Worm (Caenorhabditis elegans): Measurements from ENCODE around the gene C05G5.3.

C05G5.3 gene

ce11 chrX:14786821-14787556, 35.2 kb upstream of the C05G5.3 start:
- TF ChIP-seq tbx-2 (tag; optimal IDR thresholded peaks at IDR 0.05) (peak; percentile 34), nhr-90 (tag; optimal IDR thresholded peaks at IDR 0.05; ENCODE audit: poor library complexity) (peak; percentile 57), ama-1 (optimal IDR thresholded peaks at IDR 0.05) (no peak), lin-14 (GFP tag; optimal IDR thresholded peaks at IDR 0.05) (peak; percentile 71), unc-130 (tag; optimal IDR thresholded peaks at IDR 0.05) (no peak), aly-2 (tag; optimal IDR thresholded peaks at IDR 0.05) (no peak), unc-30 (tag; optimal IDR thresholded peaks at IDR 0.05) (no peak), efl-1 (optimal IDR thresholded peaks at IDR 0.05) (no peak), efl-1 (GFP tag; optimal IDR thresholded peaks at IDR 0.05 in 1 of 2) (peak in 1 of 2 experiments; percentile 92), grh-1 (GFP tag; IDR thresholded peaks at IDR 0.05) (peak; percentile 58; the same call in 1 of the 2 replicates), rnt-1 (tag; optimal IDR thresholded peaks at IDR 0.05) (no peak), isw-1 (GFP tag; IDR thresholded peaks at IDR 0.05) (no peak), mep-1 (tag; optimal IDR thresholded peaks at IDR 0.05) (peak; percentile 22), xbp-1 (tag; optimal IDR thresholded peaks at IDR 0.05) (no peak), nhr-19 (GFP tag; conservative IDR thresholded peaks at IDR 0.05) (peak; percentile 57), snpc-4 (tag; optimal IDR thresholded peaks at IDR 0.05) (peak; percentile 4), zag-1 (tag; optimal IDR thresholded peaks at IDR 0.05) (no peak), nhr-85 (tag) (peak; percentile 97), hlh-17 (GFP tag; optimal IDR thresholded peaks at IDR 0.05; ENCODE audit: borderline replicate concordance) (no peak), nhr-71 (tag; optimal IDR thresholded peaks at IDR 0.05) (peak; percentile 82), blmp-1 (tag; optimal IDR thresholded peaks at IDR 0.05) (peak; percentile 83), lir-3 (tag; optimal IDR thresholded peaks at IDR 0.05; ENCODE audit: poor library complexity) (no peak), ceh-88 (GFP tag; IDR thresholded peaks at IDR 0.05) (no peak), snu-23 (GFP tag; optimal IDR thresholded peaks at IDR 0.05) (peak; percentile 67), nhr-11 (tag; optimal IDR thresholded peaks at IDR 0.05) (no peak), elt-2 (tag; optimal IDR thresholded peaks at IDR 0.05) (peak; percentile 55), efl-3 (GFP tag; optimal IDR thresholded peaks at IDR 0.05) (no peak), elt-3 (tag; optimal IDR thresholded peaks at IDR 0.05) (peak in 3 of 6 experiments; percentile 24 to 72 (median 34)), lin-35 (GFP tag; optimal IDR thresholded peaks at IDR 0.05) (peak in 1 of 2 experiments; percentile 67), nhr-84 (tag; optimal IDR thresholded peaks at IDR 0.05) (no peak), nhr-47 (tag; optimal IDR thresholded peaks at IDR 0.05) (peak; percentile 34), mdl-1 (tag; optimal IDR thresholded peaks at IDR 0.05) (peak in 1 of 2 experiments; percentile 72), nhr-20 (tag; optimal IDR thresholded peaks at IDR 0.05) (peak; percentile 91), lsy-2 (tag; optimal IDR thresholded peaks at IDR 0.05) (peak in 1 of 2 experiments; percentile 8), jun-1 (tag; optimal IDR thresholded peaks at IDR 0.05) (no peak), lin-15B (tag; optimal IDR thresholded peaks at IDR 0.05) (no peak)

DNA sequence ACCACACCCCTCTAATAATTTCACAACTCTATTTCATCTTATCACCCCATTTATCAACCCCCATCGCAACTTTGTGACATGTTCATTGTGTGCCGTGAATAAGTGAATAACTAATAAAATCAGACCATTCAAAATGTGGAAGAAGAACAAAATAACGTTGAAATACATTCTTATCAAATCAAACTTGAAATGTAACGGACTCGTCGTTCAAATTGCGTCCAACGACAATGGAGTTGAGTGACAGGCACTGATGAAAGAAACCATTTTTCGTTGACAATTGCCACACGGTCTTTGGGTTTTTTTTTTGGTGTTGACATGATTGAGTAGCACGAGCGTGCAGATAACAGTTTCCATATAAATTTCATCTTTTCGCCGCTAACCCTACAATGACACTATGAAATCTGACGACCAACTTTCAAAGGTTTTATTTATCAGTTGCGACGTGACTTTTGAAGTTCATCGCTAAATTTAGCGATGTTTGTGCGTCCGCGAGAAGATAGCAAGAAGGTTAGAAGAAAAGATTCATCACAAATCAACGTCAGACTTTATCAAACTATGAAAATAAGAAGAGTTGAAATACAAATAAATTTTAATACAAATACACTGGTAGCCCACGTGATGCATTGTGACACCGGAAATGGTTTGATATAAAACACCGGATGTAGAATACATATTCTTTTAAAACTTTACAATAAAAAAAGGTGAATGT, 31.8 kb upstream of the C05G5.3 start:
- TF ChIP-seq isw-1 (GFP tag; IDR thresholded peaks at IDR 0.05) (no peak), sox-4 (tag; optimal IDR thresholded peaks at IDR 0.05) (no peak), nhr-47 (tag; optimal IDR thresholded peaks at IDR 0.05) (peak; percentile 22), ama-1 (optimal IDR thresholded peaks at IDR 0.05) (no peak), nhr-90 (tag; optimal IDR thresholded peaks at IDR 0.05; ENCODE audit: poor library complexity) (peak; percentile 59), fkh-4 (tag; optimal IDR thresholded peaks at IDR 0.05; ENCODE audit: borderline replicate concordance) (no peak), ceh-90 (tag; optimal IDR thresholded peaks at IDR 0.05) (no peak), pag-3 (tag; optimal IDR thresholded peaks at IDR 0.05; ENCODE audit: borderline replicate concordance, insufficient read depth) (no peak), irx-1 (tag; optimal IDR thresholded peaks at IDR 0.05) (no peak), xbp-1 (tag; optimal IDR thresholded peaks at IDR 0.05) (no peak), sup-37 (GFP tag; optimal IDR thresholded peaks at IDR 0.05) (no peak), rnt-1 (tag; optimal IDR thresholded peaks at IDR 0.05) (no peak), blmp-1 (tag; optimal IDR thresholded peaks at IDR 0.05) (no peak), swsn-7 (tag; optimal IDR thresholded peaks at IDR 0.05) (no peak), C04F5.9 (tag; optimal IDR thresholded peaks at IDR 0.05) (no peak), nhr-84 (tag; optimal IDR thresholded peaks at IDR 0.05) (no peak), nhr-12 (tag; optimal IDR thresholded peaks at IDR 0.05) (no peak), nhr-71 (tag; optimal IDR thresholded peaks at IDR 0.05) (peak; percentile 67), lin-15B (tag; optimal IDR thresholded peaks at IDR 0.05) (no peak), mab-9 (GFP tag; IDR thresholded peaks at IDR 0.05) (no peak), snpc-4 (tag; optimal IDR thresholded peaks at IDR 0.05) (no peak), mef-2 (tag; optimal IDR thresholded peaks at IDR 0.05) (no peak), hlh-4 (tag; optimal IDR thresholded peaks at IDR 0.05) (no peak), pax-3 (tag; optimal IDR thresholded peaks at IDR 0.05) (no peak)

Measured in whole organism, L1 larva.